Fruit fly (Drosophila melanogaster) whole organism, embryonic: Measurements from ENCODE around the gene Nnp-1.
A peak's percentile ranks its signal among the peaks of the same experiment; 100 is the strongest.

Source experiments
- Atf6 ChIP-seq: fragments of 200-800 bp; sonication (Bioruptor generic); IDR thresholded peaks from 2 replicates; pipeline ENCODE4 v1.3.6; 2022; ENCODE audit warnings: missing biosample characterization, missing genetic modification characterization
- CG10274 ChIP-seq: fragments of 200-800 bp; sonication (Bioruptor generic); optimal IDR thresholded peaks from 3 replicates; lab custom pipeline; 2017; ENCODE audit warnings: missing biosample characterization, mild to moderate bottlenecking, missing genetic modification characterization
- CG10979 ChIP-seq: fragments of 200-800 bp; sonication (Bioruptor generic); optimal IDR thresholded peaks from 2 replicates; lab custom pipeline; 2018; ENCODE audit warnings: missing biosample characterization, mild to moderate bottlenecking, missing genetic modification characterization, moderate library complexity
- CG12236 ChIP-seq: fragments of 200-800 bp; sonication (Bioruptor generic); optimal IDR thresholded peaks from 2 replicates; lab custom pipeline; 2016; ENCODE audit warnings: missing biosample characterization, missing genetic modification characterization
- CG1647 ChIP-seq: fragments of 200-800 bp; sonication (Bioruptor generic); optimal IDR thresholded peaks from 3 replicates; lab custom pipeline; 2016; ENCODE audit warnings: missing biosample characterization, missing genetic modification characterization
- CG2129 ChIP-seq: fragments of 200-800 bp; sonication (Bioruptor generic); IDR thresholded peaks from 2 replicates; pipeline ENCODE4 v1.3.6; 2022; ENCODE audit warnings: missing biosample characterization, missing genetic modification characterization; ENCODE audit not compliant: partially characterized antibody
- CG34224 ChIP-seq: fragments of 200-800 bp; sonication (Bioruptor generic); IDR thresholded peaks from 3 replicates; pipeline ENCODE4 v1.3.6; 2022; ENCODE audit warnings: missing biosample characterization, missing genetic modification characterization; ENCODE audit not compliant: partially characterized antibody
- CG3838 ChIP-seq: fragments of 200-800 bp; sonication (Bioruptor generic); optimal IDR thresholded peaks from 3 replicates; lab custom pipeline; 2016; ENCODE audit warnings: missing biosample characterization, missing genetic modification characterization
- CG42726 ChIP-seq: fragments of 200-800 bp; sonication (Bioruptor generic); IDR thresholded peaks from 2 replicates; pipeline ENCODE4 v1.3.6; 2022; ENCODE audit warnings: missing biosample characterization, missing genetic modification characterization; ENCODE audit not compliant: partially characterized antibody
- CG4360 ChIP-seq: fragments of 200-800 bp; sonication (Bioruptor generic); IDR thresholded peaks from 2 replicates; pipeline ENCODE4 v1.3.6; 2022; ENCODE audit warnings: missing biosample characterization, missing genetic modification characterization
- CG4707 ChIP-seq: fragments of 200-800 bp; sonication (Bioruptor generic); optimal IDR thresholded peaks from 2 replicates; lab custom pipeline; 2018; ENCODE audit warnings: missing biosample characterization, mild to moderate bottlenecking, missing genetic modification characterization, moderate library complexity
- CG4730 ChIP-seq: fragments of 200-800 bp; sonication (Bioruptor generic); IDR thresholded peaks from 2 replicates; pipeline ENCODE4 v1.3.6; 2022; ENCODE audit warnings: missing biosample characterization, missing genetic modification characterization
- CG4854 ChIP-seq: fragments of 200-800 bp; sonication (Bioruptor generic); optimal IDR thresholded peaks from 2 replicates; lab custom pipeline; 2016; ENCODE audit warnings: missing biosample characterization, missing genetic modification characterization, inconsistent platforms
- CG7372 ChIP-seq: fragments of 200-800 bp; sonication (Bioruptor generic); IDR thresholded peaks from 2 replicates; pipeline ENCODE4 v1.3.6; 2022; ENCODE audit warnings: missing biosample characterization, missing genetic modification characterization
- CG7987 ChIP-seq: fragments of 200-800 bp; sonication (Bioruptor generic); optimal IDR thresholded peaks from 2 replicates; lab custom pipeline; 2018; ENCODE audit warnings: missing biosample characterization, mild to moderate bottlenecking, missing genetic modification characterization, moderate library complexity
- CG8478 ChIP-seq: fragments of >200 bp; optimal IDR thresholded peaks from 2 replicates; lab custom pipeline; 2018
- CTCF ChIP-seq: fragments of 200-800 bp; sonication (Bioruptor generic); optimal IDR thresholded peaks from 2 replicates; lab custom pipeline; 2017; ENCODE audit warnings: missing biosample characterization, mild to moderate bottlenecking, missing genetic modification characterization, moderate library complexity
- CkIIα-i1 ChIP-seq: fragments of 200-800 bp; sonication (Bioruptor generic); IDR thresholded peaks from 2 replicates; pipeline ENCODE4 v1.3.6; 2022; ENCODE audit warnings: missing biosample characterization, missing genetic modification characterization
- D ChIP-seq, 2 experiments: fragments of 200-800 bp in 1 of 2; fragments of >200 bp in 1 of 2; sonication (Bioruptor generic) in 1 of 2; optimal IDR thresholded peaks; 2 replicates in 1 of 2; 3 replicates in 1 of 2; lab custom pipeline; 2017; ENCODE audit warnings: mild to moderate bottlenecking in 1 of 2, missing biosample characterization in 1 of 2, missing genetic modification characterization in 1 of 2, missing genetic modification reagents in 1 of 2
- E2f2 ChIP-seq: fragments of 200-800 bp; sonication (Bioruptor generic); IDR thresholded peaks from 2 replicates; pipeline ENCODE4 v1.3.6; 2022; ENCODE audit warnings: missing biosample characterization, missing genetic modification characterization
- Eip74EF ChIP-seq, 2 experiments: fragments of 200-800 bp in 1 of 2; fragments of >200 bp in 1 of 2; sonication (Bioruptor generic) in 1 of 2; optimal IDR thresholded peaks; 2 replicates each; lab custom pipeline; 2017 to 2019; ENCODE audit warnings: missing biosample characterization in 2 of 2, missing genetic modification characterization in 2 of 2, mild to moderate bottlenecking in 1 of 2, moderate library complexity in 1 of 2
- Fer3 ChIP-seq: fragments of 200-800 bp; sonication (Bioruptor generic); optimal IDR thresholded peaks from 2 replicates; lab custom pipeline; 2018; ENCODE audit warnings: missing biosample characterization, mild to moderate bottlenecking, missing genetic modification characterization, moderate library complexity
- HmgD ChIP-seq: fragments of 200-800 bp; sonication (Bioruptor generic); optimal IDR thresholded peaks from 3 replicates; lab custom pipeline; 2016; ENCODE audit warnings: missing biosample characterization, missing genetic modification characterization
- Hsf ChIP-seq: fragments of 200-800 bp; sonication (Bioruptor generic); optimal IDR thresholded peaks from 3 replicates; lab custom pipeline; 2016; ENCODE audit warnings: missing biosample characterization, missing genetic modification characterization
- Med ChIP-seq: fragments of 200-800 bp; sonication (Bioruptor generic); peaks from one replicate; lab custom pipeline; 2016; ENCODE audit warnings: missing biosample characterization, missing genetic modification characterization, mild to moderate bottlenecking, inconsistent platforms, moderate library complexity
- Mes4 ChIP-seq: fragments of 200-800 bp; sonication (Bioruptor generic); optimal IDR thresholded peaks from 2 replicates; lab custom pipeline; 2016; ENCODE audit warnings: missing biosample characterization, missing genetic modification characterization
- NfI ChIP-seq: fragments of 200-800 bp; sonication (Bioruptor generic); optimal IDR thresholded peaks from 3 replicates; lab custom pipeline; 2018; ENCODE audit warnings: missing biosample characterization, mild to moderate bottlenecking, missing genetic modification characterization, moderate library complexity
- Oli ChIP-seq: fragments of 200-800 bp; sonication (Bioruptor generic); optimal IDR thresholded peaks from 2 replicates; lab custom pipeline; 2018; ENCODE audit warnings: missing biosample characterization, mild to moderate bottlenecking, missing genetic modification characterization, moderate library complexity
- TFAM ChIP-seq: fragments of 200-800 bp; sonication (Bioruptor generic); optimal IDR thresholded peaks from 2 replicates; lab custom pipeline; 2017; ENCODE audit warnings: missing biosample characterization, missing genetic modification characterization, inconsistent platforms
- ap ChIP-seq: fragments of 200-800 bp; sonication (Bioruptor generic); IDR thresholded peaks from 2 replicates; pipeline ENCODE4 v1.3.6; 2022; ENCODE audit warnings: missing biosample characterization, missing genetic modification characterization
- ara ChIP-seq: fragments of 200-800 bp; sonication (Bioruptor generic); IDR thresholded peaks from 2 replicates; pipeline ENCODE4 v1.3.6; 2022; ENCODE audit warnings: missing biosample characterization, missing genetic modification characterization
- bigmax ChIP-seq: fragments of 200-800 bp; sonication (Bioruptor generic); optimal IDR thresholded peaks from 2 replicates; lab custom pipeline; 2018; ENCODE audit warnings: missing biosample characterization, mild to moderate bottlenecking, missing genetic modification characterization
- gcm2 ChIP-seq: fragments of 200-800 bp; sonication (Bioruptor generic); optimal IDR thresholded peaks from 2 replicates; lab custom pipeline; 2016; ENCODE audit warnings: missing biosample characterization, missing genetic modification characterization
- gsb ChIP-seq: fragments of 200-800 bp; sonication (Bioruptor generic); IDR thresholded peaks from 2 replicates; pipeline ENCODE4 v1.3.6; 2022; ENCODE audit warnings: missing biosample characterization, missing genetic modification characterization
- gsb-n ChIP-seq: fragments of 200-800 bp; sonication (Bioruptor generic); optimal IDR thresholded peaks from 3 replicates; lab custom pipeline; 2018; ENCODE audit warnings: missing biosample characterization, mild to moderate bottlenecking, missing genetic modification characterization
- kni ChIP-seq: fragments of 200-800 bp; sonication (Bioruptor generic); optimal IDR thresholded peaks from 3 replicates; lab custom pipeline; 2017; ENCODE audit warnings: mild to moderate bottlenecking, missing biosample characterization, missing genetic modification reagents, missing genetic modification characterization
- lola ChIP-seq, 3 experiments: fragments of >200 bp in 2 of 3; fragments of 200-800 bp in 1 of 3; sonication (Bioruptor generic) in 1 of 3; optimal IDR thresholded peaks; 2 replicates each; lab custom pipeline; 2017 to 2019; ENCODE audit warnings: missing biosample characterization in 3 of 3, missing genetic modification characterization in 3 of 3, mild to moderate bottlenecking in 1 of 3, moderate library complexity in 1 of 3
- mld ChIP-seq: fragments of 200-800 bp; sonication (Bioruptor generic); IDR thresholded peaks from 3 replicates; pipeline ENCODE4 v1.3.6; 2022; ENCODE audit warnings: missing biosample characterization, missing genetic modification characterization; ENCODE audit not compliant: partially characterized antibody
- pan ChIP-seq, 4 experiments: fragments of >200 bp in 3 of 4; fragments of 200-800 bp in 1 of 4; sonication (Bioruptor generic) in 1 of 4; optimal IDR thresholded peaks in 3 of 4; IDR thresholded peaks in 1 of 4; 2 replicates each; pipeline versions ENCODE4 v1.3.6 to Lab custom; 2017 to 2022; ENCODE audit warnings: missing biosample characterization in 2 of 4, missing genetic modification characterization in 2 of 4, mixed read lengths in 1 of 4
- pfk ChIP-seq: fragments of 200-800 bp; sonication (Bioruptor generic); optimal IDR thresholded peaks from 2 replicates; lab custom pipeline; 2018; ENCODE audit warnings: missing biosample characterization, mild to moderate bottlenecking, missing genetic modification characterization, moderate library complexity
- scrt ChIP-seq: fragments of 200-800 bp; sonication (Bioruptor generic); optimal IDR thresholded peaks from 2 replicates; lab custom pipeline; 2018; ENCODE audit warnings: missing biosample characterization, mild to moderate bottlenecking, missing genetic modification characterization, moderate library complexity
- sr ChIP-seq: fragments of 200-800 bp; sonication (Bioruptor generic); IDR thresholded peaks from 3 replicates; pipeline ENCODE4 v1.3.6; 2022; ENCODE audit warnings: missing biosample characterization, missing genetic modification characterization
- stwl ChIP-seq: fragments of 200-800 bp; sonication (Bioruptor generic); optimal IDR thresholded peaks from 3 replicates; lab custom pipeline; 2018; ENCODE audit warnings: missing biosample characterization, mild to moderate bottlenecking, missing genetic modification characterization, moderate library complexity
- vfl ChIP-seq: fragments of 200-800 bp; sonication (Bioruptor generic); optimal IDR thresholded peaks from 2 replicates; lab custom pipeline; 2016; ENCODE audit warnings: missing biosample characterization, missing genetic modification characterization
- vnd ChIP-seq: fragments of 200-800 bp; sonication (Bioruptor generic); IDR thresholded peaks from 3 replicates; pipeline ENCODE4 v1.3.6; 2022; ENCODE audit warnings: missing biosample characterization, missing genetic modification characterization; ENCODE audit not compliant: partially characterized antibody
- z ChIP-seq: fragments of 200-800 bp; sonication (Bioruptor generic); IDR thresholded peaks from 3 replicates; pipeline ENCODE4 v1.3.6; 2022; ENCODE audit warnings: missing biosample characterization, missing genetic modification characterization
- zf30C ChIP-seq: fragments of 200-800 bp; sonication (Bioruptor generic); optimal IDR thresholded peaks from 3 replicates; lab custom pipeline; 2018; ENCODE audit warnings: missing biosample characterization, mild to moderate bottlenecking, missing genetic modification characterization

Gene Nnp-1

DNA sequence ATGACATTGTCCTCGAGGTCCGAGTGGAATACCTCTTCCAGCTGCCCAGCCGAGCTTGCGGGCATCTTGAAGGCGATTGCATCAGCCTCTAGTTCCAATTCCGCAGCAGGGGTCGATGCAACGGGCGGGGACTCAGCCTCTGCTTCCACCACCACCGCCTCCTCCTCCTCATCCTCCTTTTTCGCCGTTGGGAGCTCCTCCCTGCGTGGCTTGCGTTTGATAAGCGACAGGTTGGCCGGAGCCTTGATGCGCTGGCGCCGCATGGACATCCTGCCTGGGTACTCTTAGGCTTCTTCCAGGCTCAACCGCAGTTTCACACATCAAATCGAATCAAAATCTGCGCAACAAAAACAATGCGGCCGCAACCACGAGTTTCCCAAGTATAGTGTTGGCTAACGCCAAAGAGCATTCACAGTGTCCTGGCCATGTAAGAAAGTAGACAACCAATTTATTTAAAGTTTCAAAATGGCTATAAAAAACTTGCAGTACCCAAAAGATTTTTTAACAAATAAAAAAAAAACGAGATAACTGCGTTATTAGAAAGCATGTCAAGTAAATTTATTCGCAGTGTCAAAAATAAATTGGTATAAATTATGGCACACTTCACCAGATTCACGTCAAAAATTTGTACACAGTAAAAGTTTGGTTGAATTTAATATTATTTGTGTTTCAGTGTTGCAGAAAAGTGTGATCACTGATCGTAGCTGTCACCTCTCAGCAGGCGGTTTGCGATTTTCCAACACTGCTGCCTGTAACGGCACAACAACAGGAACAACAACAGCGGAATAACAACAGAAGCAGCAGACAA, 7.7 kb upstream of the Nnp-1 start, which contains the start of the genes Bdp1 and CG6565 (continued):
- no peak for TF ChIP-seq D (optimal IDR thresholded peaks at IDR 0.05; lab: Kevin White, UChicago)
- peak; percentile 96 for TF ChIP-seq D (GFP tag; optimal IDR thresholded peaks at IDR 0.05; lab: Kevin White, UChicago)
- TF ChIP-seq Hsf (GFP tag; lab: Kevin White, UChicago): peak; percentile 99
- peak; percentile 97 for TF ChIP-seq vfl (GFP tag; lab: Kevin White, UChicago)
- peak; percentile 94 for TF ChIP-seq CG4730
- TF ChIP-seq CG2129 (GFP tag; lab: Robert Waterston, UW): no peak
- TF ChIP-seq CG4854 (GFP tag; lab: Kevin White, UChicago): peak; percentile 97
- peak; percentile 86 for TF ChIP-seq stwl (tag; lab: Kevin White, UChicago)
- peak; percentile 95 for TF ChIP-seq CG3838 (GFP tag; lab: Kevin White, UChicago)
- TF ChIP-seq CG4360: peak; percentile 48; the same call in 1 of the 2 replicates
- TF ChIP-seq CG1647 (GFP tag; lab: Kevin White, UChicago): peak; percentile 98
- TF ChIP-seq z (GFP tag; lab: Robert Waterston, UW): 0 out of 3 replicates have a peak, but pooled peaks have one; percentile 34
- peak; percentile 97 for TF ChIP-seq HmgD
- peak in 1 of 3 experiments; percentile 97 for TF ChIP-seq lola (GFP tag; optimal IDR thresholded peaks at IDR 0.05; lab: Kevin White, UChicago)
- peak; percentile 44 for TF ChIP-seq pfk (GFP tag; lab: Kevin White, UChicago)
- TF ChIP-seq E2f2: peak; percentile 76
- TF ChIP-seq pan (optimal IDR thresholded peaks at IDR 0.05; lab: Kevin White, UChicago): no peak
- peak in 1 of 2 experiments; percentile 92 for TF ChIP-seq pan (GFP tag; optimal IDR thresholded peaks at IDR 0.05 in 1 of 2, IDR thresholded peaks at IDR 0.05 in 1 of 2)
- TF ChIP-seq ara (GFP tag; lab: Robert Waterston, UW): peak; percentile 92
- TF ChIP-seq CkIIα-i1 (GFP tag; lab: Robert Waterston, UW): peak; percentile 67; the same call in 1 of the 2 replicates
- TF ChIP-seq Atf6 (GFP tag; lab: Robert Waterston, UW): peak; percentile 96
- peak; percentile 97 for TF ChIP-seq Mes4 (GFP tag; lab: Kevin White, UChicago)
- TF ChIP-seq Eip74EF (GFP tag; optimal IDR thresholded peaks at IDR 0.05; lab: Kevin White, UChicago): peak in 1 of 2 experiments; percentile 88
- TF ChIP-seq TFAM (GFP tag; lab: Kevin White, UChicago): peak; percentile 75
- peak; percentile 97 for TF ChIP-seq NfI (GFP tag; lab: Kevin White, UChicago)
- peak; percentile 97 for TF ChIP-seq gcm2 (GFP tag; lab: Kevin White, UChicago)
- TF ChIP-seq Oli (tag; lab: Kevin White, UChicago): peak; percentile 96
- peak; percentile 97 for TF ChIP-seq CG12236
- no peak for TF ChIP-seq CG34224
- TF ChIP-seq CG4707 (GFP tag; lab: Kevin White, UChicago): peak; percentile 46
- peak; percentile 96 for TF ChIP-seq gsb-n (tag; lab: Kevin White, UChicago)
- no peak for TF ChIP-seq CG42726 (GFP tag; lab: Robert Waterston, UW)
- peak; percentile 86 for TF ChIP-seq scrt (GFP tag; lab: Kevin White, UChicago)
- peak; percentile 89 for TF ChIP-seq kni (GFP tag; lab: Kevin White, UChicago)
- peak; percentile 67; the same call in 1 of the 3 replicates for TF ChIP-seq sr (GFP tag; lab: Robert Waterston, UW)
- peak; percentile 85 for TF ChIP-seq CG7987
- peak; percentile 87 for TF ChIP-seq ap (GFP tag; lab: Robert Waterston, UW)
- TF ChIP-seq CG8478 (lab: Kevin White, UChicago): no peak
- TF ChIP-seq CTCF (GFP tag; lab: Kevin White, UChicago): peak; percentile 50
- peak; percentile 94 for TF ChIP-seq Fer3 (tag; lab: Kevin White, UChicago)
- TF ChIP-seq CG10979 (tag; lab: Kevin White, UChicago): peak; percentile 94
- TF ChIP-seq zf30C (GFP tag; lab: Kevin White, UChicago): peak; percentile 93
- peak; percentile 19 for TF ChIP-seq bigmax (GFP tag; lab: Kevin White, UChicago)
- peak; percentile 96 for TF ChIP-seq CG7372 (GFP tag; lab: Robert Waterston, UW)
- TF ChIP-seq Med (GFP tag; lab: Kevin White, UChicago): peak; percentile 100
- TF ChIP-seq CG10274 (GFP tag; lab: Kevin White, UChicago): peak; percentile 88
- TF ChIP-seq vnd (GFP tag; lab: Robert Waterston, UW): no peak
- peak; percentile 89 for TF ChIP-seq gsb (GFP tag; lab: Robert Waterston, UW)
- TF ChIP-seq mld (GFP tag; lab: Robert Waterston, UW): no peak
